Worm (Caenorhabditis elegans) whole organism, L3 larva: Measurements from ENCODE around the gene R07H5.11.
A peak's percentile ranks its signal among the peaks of the same experiment; 100 is the strongest.
"Not testable (repeated sequence)": the region's sequence is repeated elsewhere in the genome, so short reads cannot be mapped to it uniquely, and the experiment has no call there.

Source experiments
- R02D3.7 ChIP-seq: fragments of 150-350 bp; optimal IDR thresholded peaks from 2 replicates; lab custom pipeline; 2014; ENCODE audit warnings: missing biosample characterization, missing genetic modification characterization
- ama-1 ChIP-seq: fragments of 150-350 bp; optimal IDR thresholded peaks from 2 replicates; lab custom pipeline; 2018
- elt-3 ChIP-seq, 3 experiments: fragments of 150-350 bp in 1 of 3; sonication (generic microtip) in 2 of 3; optimal IDR thresholded peaks; 2 replicates in 2 of 3; 4 replicates in 1 of 3; lab custom pipeline; 2014 to 2017; ENCODE audit warnings: missing biosample characterization in 3 of 3, missing genetic modification characterization in 3 of 3
- sea-2 ChIP-seq: fragments of 150-350 bp; sonication (generic microtip); optimal IDR thresholded peaks from 4 replicates; lab custom pipeline; 2014; ENCODE audit warnings: missing biosample characterization, missing genetic modification reagents, missing genetic modification characterization
- unc-62 ChIP-seq: fragments of 150-350 bp; sonication (generic microtip); optimal IDR thresholded peaks from 4 replicates; lab custom pipeline; 2014; ENCODE audit warnings: missing biosample characterization, missing genetic modification reagents, missing genetic modification characterization
- ztf-11 ChIP-seq: fragments of 150-350 bp; optimal IDR thresholded peaks from 2 replicates; lab custom pipeline; 2014; ENCODE audit warnings: missing biosample characterization, missing genetic modification characterization

DNA sequence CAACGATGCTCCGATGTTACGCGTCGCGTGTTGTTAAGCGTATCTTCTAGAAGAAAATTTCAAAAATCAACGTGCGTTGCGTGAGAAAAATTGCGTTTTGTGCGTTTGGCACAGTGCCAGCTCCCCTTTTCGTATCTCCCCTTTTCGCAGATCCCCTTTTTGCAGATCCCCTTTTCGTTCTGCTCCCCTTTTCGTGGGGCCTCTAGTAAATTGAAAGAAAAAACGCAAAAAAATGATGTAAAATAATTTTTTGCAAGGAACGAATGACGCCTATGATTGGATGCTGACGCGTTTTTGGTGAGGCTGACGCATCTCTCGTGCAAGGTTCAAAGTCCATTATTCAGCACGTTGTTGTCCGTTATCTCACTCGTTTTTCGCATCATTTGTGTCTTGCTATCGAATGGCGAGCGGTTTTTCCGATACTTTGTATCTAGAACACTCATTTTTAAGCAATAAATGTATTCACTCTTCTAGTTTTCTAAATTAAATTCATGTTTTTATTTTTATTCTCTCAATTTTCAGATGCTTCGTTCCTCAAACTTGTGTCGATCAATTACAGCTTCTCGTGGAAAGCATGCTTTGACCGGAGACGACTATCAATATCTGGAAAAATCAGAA, 23.3 kb upstream of the R07H5.11 start, which contains the start of gene cpt-2:
- TF ChIP-seq sea-2 (GFP tag; lab: Kevin White, UChicago); unc-62 (GFP tag; lab: Kevin White, UChicago); ztf-11; ama-1; elt-3 (tag; optimal IDR thresholded peaks at IDR 0.05; lab: Kevin White, UChicago): not testable (repeated sequence)
- TF ChIP-seq R02D3.7 (tag; lab: Kevin White, UChicago), result peak; percentile 74
